Fruit fly (Drosophila melanogaster) whole organism, embryonic: ENCODE data around the gene NK7.1.

ENCODE experiments used
- Abd-B ChIP-seq: fragments of 200-800 bp; sonication (Bioruptor generic); optimal IDR thresholded peaks from 2 replicates; lab custom pipeline; 2018; ENCODE audit warnings: missing biosample characterization, mild to moderate bottlenecking, missing genetic modification characterization, moderate library complexity
- Blimp-1 ChIP-seq: fragments of 200-800 bp; sonication (Bioruptor generic); optimal IDR thresholded peaks from 3 replicates; lab custom pipeline; 2018; ENCODE audit warnings: missing biosample characterization, missing genetic modification characterization, mild to moderate bottlenecking, moderate library complexity, missing genetic modification reagents
- C15 ChIP-seq: fragments of 200-800 bp; sonication (Bioruptor generic); IDR thresholded peaks from 3 replicates; pipeline ENCODE4 v1.3.6; 2022; ENCODE audit warnings: missing biosample characterization, missing genetic modification characterization
- CG10321 ChIP-seq: fragments of 200-800 bp; sonication (Bioruptor generic); IDR thresholded peaks from 2 replicates; pipeline ENCODE4 v1.3.6; 2022; ENCODE audit warnings: missing biosample characterization, missing genetic modification characterization
- CG10979 ChIP-seq: fragments of 200-800 bp; sonication (Bioruptor generic); optimal IDR thresholded peaks from 2 replicates; lab custom pipeline; 2018; ENCODE audit warnings: missing biosample characterization, mild to moderate bottlenecking, missing genetic modification characterization, moderate library complexity
- CG11504 ChIP-seq: fragments of 200-800 bp; sonication (Bioruptor generic); optimal IDR thresholded peaks from 3 replicates; lab custom pipeline; 2019; ENCODE audit warnings: missing biosample characterization, mild to moderate bottlenecking, missing genetic modification characterization, moderate library complexity
- CG15011 ChIP-seq: fragments of 200-800 bp; sonication (Bioruptor generic); optimal IDR thresholded peaks from 3 replicates; lab custom pipeline; 2018; ENCODE audit warnings: missing biosample characterization, mild to moderate bottlenecking, missing genetic modification characterization
- CG15269 ChIP-seq: fragments of 200-800 bp; sonication (Bioruptor generic); optimal IDR thresholded peaks from 2 replicates; lab custom pipeline; 2018; ENCODE audit warnings: missing biosample characterization, mild to moderate bottlenecking, missing genetic modification characterization, moderate library complexity
- CG2678 ChIP-seq: fragments of 200-800 bp; sonication (Bioruptor generic); optimal IDR thresholded peaks from 3 replicates; lab custom pipeline; 2019; ENCODE audit warnings: missing biosample characterization, mild to moderate bottlenecking, missing genetic modification characterization, moderate library complexity
- CG2712 ChIP-seq: fragments of 200-800 bp; optimal IDR thresholded peaks from 3 replicates; lab custom pipeline; 2019; ENCODE audit warnings: missing biosample characterization, mild to moderate bottlenecking, missing genetic modification characterization, moderate library complexity
- CG31441 ChIP-seq: fragments of 200-800 bp; sonication (Bioruptor generic); IDR thresholded peaks from 2 replicates; pipeline ENCODE4 v1.3.6; 2022; ENCODE audit warnings: missing biosample characterization, missing genetic modification characterization
- CG6175 ChIP-seq: fragments of 200-800 bp; sonication (Bioruptor generic); IDR thresholded peaks from 3 replicates; pipeline ENCODE4 v1.3.6; 2022; ENCODE audit warnings: missing biosample characterization, missing genetic modification characterization
- CG6689 ChIP-seq: fragments of 200-800 bp; sonication (Bioruptor generic); IDR thresholded peaks from 2 replicates; pipeline ENCODE4 v1.3.6; 2022; ENCODE audit warnings: missing biosample characterization, missing genetic modification characterization
- CG8388 ChIP-seq: fragments of 200-800 bp; sonication (Bioruptor generic); optimal IDR thresholded peaks from 2 replicates; lab custom pipeline; 2019; ENCODE audit warnings: missing biosample characterization, mild to moderate bottlenecking, missing genetic modification characterization, moderate library complexity
- CG8924 ChIP-seq: fragments of 200-800 bp; optimal IDR thresholded peaks from 3 replicates; lab custom pipeline; 2019; ENCODE audit warnings: missing biosample characterization, mild to moderate bottlenecking, missing genetic modification characterization, moderate library complexity
- CG9817 ChIP-seq: fragments of 200-800 bp; sonication (Bioruptor generic); optimal IDR thresholded peaks from 2 replicates; lab custom pipeline; 2018; ENCODE audit warnings: missing biosample characterization, mild to moderate bottlenecking, missing genetic modification characterization, moderate library complexity
- Dbx ChIP-seq: fragments of 200-800 bp; sonication (Bioruptor generic); IDR thresholded peaks from 3 replicates; pipeline ENCODE4 v1.3.6; 2022; ENCODE audit warnings: missing biosample characterization, missing genetic modification characterization
- Ets65A ChIP-seq: fragments of 200-800 bp; sonication (Bioruptor generic); peaks from one replicate; lab custom pipeline; 2016; ENCODE audit warnings: missing biosample characterization, missing genetic modification characterization
- Fer3 ChIP-seq: fragments of 200-800 bp; sonication (Bioruptor generic); optimal IDR thresholded peaks from 2 replicates; lab custom pipeline; 2018; ENCODE audit warnings: missing biosample characterization, mild to moderate bottlenecking, missing genetic modification characterization, moderate library complexity
- GATAe ChIP-seq: fragments of 200-800 bp; sonication (Bioruptor generic); conservative IDR thresholded peaks from 2 replicates; pipeline ENCODE4 v1.3.6; 2022; ENCODE audit warnings: missing biosample characterization, missing genetic modification characterization
- Hr51 ChIP-seq, 2 experiments: fragments of 200-800 bp; sonication (Bioruptor generic); optimal IDR thresholded peaks; 2 replicates in 1 of 2; 3 replicates in 1 of 2; lab custom pipeline; 2016 to 2018; ENCODE audit warnings: missing biosample characterization in 2 of 2, missing genetic modification characterization in 2 of 2, mild to moderate bottlenecking in 1 of 2, moderate library complexity in 1 of 2
- Med ChIP-seq: fragments of 200-800 bp; sonication (Bioruptor generic); peaks from one replicate; lab custom pipeline; 2016; ENCODE audit warnings: missing biosample characterization, missing genetic modification characterization, mild to moderate bottlenecking, inconsistent platforms, moderate library complexity
- Oli ChIP-seq: fragments of 200-800 bp; sonication (Bioruptor generic); optimal IDR thresholded peaks from 2 replicates; lab custom pipeline; 2018; ENCODE audit warnings: missing biosample characterization, mild to moderate bottlenecking, missing genetic modification characterization, moderate library complexity
- PHDP ChIP-seq: fragments of 200-800 bp; sonication (Bioruptor generic); optimal IDR thresholded peaks from 3 replicates; lab custom pipeline; 2018; ENCODE audit warnings: missing biosample characterization, mild to moderate bottlenecking, missing genetic modification characterization, moderate library complexity
- Sox100B ChIP-seq: fragments of 200-800 bp; sonication (Bioruptor generic); optimal IDR thresholded peaks from 3 replicates; lab custom pipeline; 2018; ENCODE audit warnings: missing biosample characterization, mild to moderate bottlenecking, missing genetic modification characterization
- Sox102F ChIP-seq: fragments of 200-800 bp; sonication (Bioruptor generic); optimal IDR thresholded peaks from 2 replicates; lab custom pipeline; 2018; ENCODE audit warnings: missing biosample characterization, mild to moderate bottlenecking, missing genetic modification characterization, moderate library complexity
- Xrp1 ChIP-seq: fragments of 200-800 bp; sonication (Bioruptor generic); IDR thresholded peaks from 2 replicates; pipeline ENCODE4 v1.3.6; 2022; ENCODE audit warnings: missing biosample characterization, missing genetic modification characterization
- bsh ChIP-seq, 2 experiments: fragments of 200-800 bp; sonication (Bioruptor generic); optimal IDR thresholded peaks; 2 replicates each; lab custom pipeline; 2017 to 2018; ENCODE audit warnings: mild to moderate bottlenecking in 2 of 2, missing biosample characterization in 2 of 2, missing genetic modification characterization in 2 of 2, moderate library complexity in 1 of 2
- cad ChIP-seq: fragments of >200 bp; optimal IDR thresholded peaks from 2 replicates; lab custom pipeline; 2017; ENCODE audit warnings: missing biosample characterization, missing genetic modification characterization
- chinmo ChIP-seq: fragments of 200-800 bp; sonication (Bioruptor generic); IDR thresholded peaks from 4 replicates; pipeline ENCODE4 v1.3.6; 2022; ENCODE audit warnings: missing biosample characterization, missing genetic modification characterization; ENCODE audit not compliant: partially characterized antibody
- dmrt11E ChIP-seq: fragments of 200-800 bp; sonication (Bioruptor generic); optimal IDR thresholded peaks from 3 replicates; lab custom pipeline; 2018; ENCODE audit warnings: missing biosample characterization, mild to moderate bottlenecking, missing genetic modification characterization, moderate library complexity
- dmrt99B ChIP-seq: fragments of 200-800 bp; sonication (Bioruptor generic); optimal IDR thresholded peaks from 2 replicates; lab custom pipeline; 2018; ENCODE audit warnings: missing biosample characterization, mild to moderate bottlenecking, missing genetic modification characterization, moderate library complexity
- gem ChIP-seq: fragments of 200-800 bp; sonication (Bioruptor generic); optimal IDR thresholded peaks from 2 replicates; lab custom pipeline; 2019; ENCODE audit warnings: missing biosample characterization, mild to moderate bottlenecking, missing genetic modification characterization, moderate library complexity
- grau ChIP-seq: fragments of 200-800 bp; optimal IDR thresholded peaks from 3 replicates; lab custom pipeline; 2019; ENCODE audit warnings: missing biosample characterization, mild to moderate bottlenecking, missing genetic modification characterization, moderate library complexity
- gsb ChIP-seq: fragments of 200-800 bp; sonication (Bioruptor generic); IDR thresholded peaks from 2 replicates; pipeline ENCODE4 v1.3.6; 2022; ENCODE audit warnings: missing biosample characterization, missing genetic modification characterization
- hkb ChIP-seq, 2 experiments: fragments of 200-800 bp in 1 of 2; fragments of >200 bp in 1 of 2; sonication (Bioruptor generic) in 1 of 2; IDR thresholded peaks in 1 of 2; optimal IDR thresholded peaks in 1 of 2; 2 replicates each; pipeline versions ENCODE4 v1.3.6 to Lab custom; 2017 to 2022; ENCODE audit warnings: missing biosample characterization in 1 of 2, missing genetic modification characterization in 1 of 2
- lola ChIP-seq, 3 experiments: fragments of >200 bp in 2 of 3; fragments of 200-800 bp in 1 of 3; sonication (Bioruptor generic) in 1 of 3; optimal IDR thresholded peaks; 2 replicates each; lab custom pipeline; 2017 to 2019; ENCODE audit warnings: missing biosample characterization in 3 of 3, missing genetic modification characterization in 3 of 3, mild to moderate bottlenecking in 1 of 3, moderate library complexity in 1 of 3
- nom ChIP-seq: fragments of 200-800 bp; sonication (Bioruptor generic); optimal IDR thresholded peaks from 2 replicates; lab custom pipeline; 2017; ENCODE audit warnings: missing biosample characterization, missing genetic modification characterization, mild to moderate bottlenecking, moderate library complexity, missing genetic modification reagents
- peb ChIP-seq: fragments of 200-800 bp; sonication (Bioruptor generic); IDR thresholded peaks from 2 replicates; pipeline ENCODE4 v1.3.6; 2022; ENCODE audit warnings: missing biosample characterization, missing genetic modification characterization
- prd ChIP-seq, 3 experiments: fragments of >200 bp in 2 of 3; fragments of 200-800 bp in 1 of 3; sonication (Bioruptor generic) in 1 of 3; optimal IDR thresholded peaks in 2 of 3; IDR thresholded peaks in 1 of 3; 2 replicates in 2 of 3; 3 replicates in 1 of 3; pipeline versions ENCODE4 v1.3.6 to Lab custom; 2017 to 2022; ENCODE audit warnings: missing biosample characterization in 1 of 3, missing genetic modification characterization in 1 of 3
- ranshi ChIP-seq: fragments of 200-800 bp; sonication (Bioruptor generic); IDR thresholded peaks from 2 replicates; pipeline ENCODE4 v1.3.6; 2022; ENCODE audit warnings: missing biosample characterization, missing genetic modification characterization
- row ChIP-seq: fragments of 200-800 bp; sonication (Bioruptor generic); IDR thresholded peaks from 3 replicates; pipeline ENCODE4 v1.3.6; 2022; ENCODE audit warnings: missing biosample characterization, missing genetic modification characterization
- sc ChIP-seq, 3 experiments: fragments of >200 bp in 2 of 3; fragments of 200-800 bp in 1 of 3; sonication (Bioruptor generic) in 1 of 3; optimal IDR thresholded peaks; 2 replicates in 2 of 3; 3 replicates in 1 of 3; lab custom pipeline; 2017; ENCODE audit warnings: mild to moderate bottlenecking in 1 of 3, missing biosample characterization in 1 of 3, missing genetic modification characterization in 1 of 3, missing genetic modification reagents in 1 of 3
- tup ChIP-seq: fragments of 200-800 bp; sonication (Bioruptor generic); optimal IDR thresholded peaks from 2 replicates; lab custom pipeline; 2016; ENCODE audit warnings: missing biosample characterization, mild to moderate bottlenecking, missing genetic modification characterization, moderate library complexity
- vnd ChIP-seq: fragments of 200-800 bp; sonication (Bioruptor generic); IDR thresholded peaks from 3 replicates; pipeline ENCODE4 v1.3.6; 2022; ENCODE audit warnings: missing biosample characterization, missing genetic modification characterization; ENCODE audit not compliant: partially characterized antibody
- wor ChIP-seq: fragments of 200-800 bp; sonication (Bioruptor generic); IDR thresholded peaks from 2 replicates; pipeline ENCODE4 v1.3.6; 2022; ENCODE audit warnings: missing biosample characterization, missing genetic modification characterization
- zen ChIP-seq: fragments of 200-800 bp; sonication (Bioruptor generic); optimal IDR thresholded peaks from 3 replicates; lab custom pipeline; 2018; ENCODE audit warnings: missing biosample characterization, mild to moderate bottlenecking, missing genetic modification characterization, moderate library complexity

Gene NK7.1

dm6 chr3R:14421818-14422217 lies 49.1 kb upstream of the NK7.1 start (continued):
- TF ChIP-seq wor (GFP tag; lab: Robert Waterston, UW): no peak
- no peak for TF ChIP-seq zen
- no peak for TF ChIP-seq C15 (GFP tag; lab: Robert Waterston, UW)
- no peak for TF ChIP-seq CG6175 (GFP tag; lab: Robert Waterston, UW)
- no peak for TF ChIP-seq cad (GFP tag; lab: Kevin White, UChicago)
- peak; percentile 13 for TF ChIP-seq grau (tag; lab: Kevin White, UChicago)
- peak in 1 of 2 experiments; percentile 44 for TF ChIP-seq bsh (GFP tag; optimal IDR thresholded peaks at IDR 0.05; lab: Kevin White, UChicago)
- TF ChIP-seq lola (GFP tag; optimal IDR thresholded peaks at IDR 0.05; lab: Kevin White, UChicago): peak in 1 of 3 experiments; percentile 14
- TF ChIP-seq CG10321 (GFP tag; lab: Robert Waterston, UW): no peak
- TF ChIP-seq CG15011: no peak
- TF ChIP-seq Sox102F (GFP tag; lab: Kevin White, UChicago): peak; percentile 3
- peak; percentile 51 for TF ChIP-seq gem (tag; lab: Kevin White, UChicago)
- peak in 1 of 2 experiments; percentile 27 for TF ChIP-seq Hr51 (GFP tag; optimal IDR thresholded peaks at IDR 0.05; lab: Kevin White, UChicago)
- TF ChIP-seq CG8924 (tag; lab: Kevin White, UChicago): no peak
- TF ChIP-seq Oli (tag; lab: Kevin White, UChicago): peak; percentile 34
- no peak for TF ChIP-seq Fer3
- 0 out of 2 replicates have a peak, but pooled peaks have one; percentile 32 for TF ChIP-seq CG31441
- peak; percentile 18 for TF ChIP-seq CG2678 (tag; lab: Kevin White, UChicago)
- no peak for TF ChIP-seq tup
- TF ChIP-seq Abd-B: no peak
- no peak for TF ChIP-seq CG9817 (tag; lab: Kevin White, UChicago)
- TF ChIP-seq vnd (GFP tag; lab: Robert Waterston, UW): no peak
- peak; percentile 35 for TF ChIP-seq Blimp-1
- peak; percentile 46 for TF ChIP-seq CG10979 (tag; lab: Kevin White, UChicago)
- peak; percentile 53 for TF ChIP-seq nom (GFP tag; lab: Kevin White, UChicago)
- no peak for TF ChIP-seq gsb (GFP tag; lab: Robert Waterston, UW)
- TF ChIP-seq sc (optimal IDR thresholded peaks at IDR 0.05; lab: Kevin White, UChicago): no peak
- no peak for TF ChIP-seq sc (GFP tag; optimal IDR thresholded peaks at IDR 0.05; lab: Kevin White, UChicago)
- no peak for TF ChIP-seq peb
- peak; percentile 17 for TF ChIP-seq dmrt11E
- peak; percentile 73 for TF ChIP-seq Ets65A (GFP tag; lab: Kevin White, UChicago)
- no peak for TF ChIP-seq chinmo (GFP tag; lab: Robert Waterston, UW)
- TF ChIP-seq CG2712: peak; percentile 9
- TF ChIP-seq Med (GFP tag; lab: Kevin White, UChicago): peak; percentile 33
- TF ChIP-seq GATAe (GFP tag; lab: Robert Waterston, UW): no peak
- TF ChIP-seq row (GFP tag; lab: Robert Waterston, UW): peak; percentile 48; the same call in 2 of the 3 replicates
- TF ChIP-seq Sox100B (GFP tag; lab: Kevin White, UChicago): peak; percentile 13
- 0 out of 2 replicates have a peak, but pooled peaks have one; percentile 14 for TF ChIP-seq CG6689
- TF ChIP-seq CG11504 (tag; lab: Kevin White, UChicago): peak; percentile 51
- TF ChIP-seq Dbx (GFP tag; lab: Robert Waterston, UW): no peak
- no peak for TF ChIP-seq hkb (optimal IDR thresholded peaks at IDR 0.05; lab: Kevin White, UChicago)
- TF ChIP-seq hkb (GFP tag; IDR thresholded peaks at IDR 0.05; lab: Robert Waterston, UW): 0 out of 2 replicates have a peak, but pooled peaks have one; percentile 30
- peak; percentile 32; the same call in 1 of the 2 replicates for TF ChIP-seq Xrp1 (GFP tag; lab: Robert Waterston, UW)
- no peak for TF ChIP-seq prd (optimal IDR thresholded peaks at IDR 0.05; lab: Kevin White, UChicago)
- TF ChIP-seq prd (GFP tag; IDR thresholded peaks at IDR 0.05; lab: Robert Waterston, UW): peak; percentile 26; the same call in 1 of the 3 replicates
- peak; percentile 26 for TF ChIP-seq PHDP (tag; lab: Kevin White, UChicago)
- TF ChIP-seq dmrt99B (tag; lab: Kevin White, UChicago): peak; percentile 23
- peak; percentile 7 for TF ChIP-seq CG8388 (GFP tag; lab: Kevin White, UChicago)
- 0 out of 2 replicates have a peak, but pooled peaks have one; percentile 39 for TF ChIP-seq ranshi (GFP tag; lab: Robert Waterston, UW)
- TF ChIP-seq CG15269 (tag; lab: Kevin White, UChicago): peak; percentile 22
